Worm (Caenorhabditis elegans) whole organism, L1 larva: Measurements from ENCODE around the gene alh-1.
A peak's percentile ranks its signal among the peaks of the same experiment; 100 is the strongest.

Experiments used
- C16A3.4 ChIP-seq: fragments of 150-350 bp; optimal IDR thresholded peaks from 2 replicates; lab custom pipeline; 2014; ENCODE audit warnings: missing biosample characterization, missing genetic modification characterization
- F16B12.6 ChIP-seq: fragments of 150-350 bp; optimal IDR thresholded peaks from 2 replicates; lab custom pipeline; 2014; ENCODE audit warnings: missing biosample characterization, missing genetic modification characterization
- aly-2 ChIP-seq: fragments of 150-350 bp; optimal IDR thresholded peaks from 2 replicates; lab custom pipeline; 2014; ENCODE audit warnings: missing biosample characterization, missing genetic modification characterization
- blmp-1 ChIP-seq: fragments of 150-350 bp; optimal IDR thresholded peaks from 2 replicates; lab custom pipeline; 2014; ENCODE audit warnings: missing biosample characterization, missing genetic modification characterization
- ceh-82 ChIP-seq, 3 experiments: fragments of 150-350 bp in 1 of 3; sonication (generic microtip) in 2 of 3; optimal IDR thresholded peaks; 2 replicates each; lab custom pipeline; 2014 to 2017; ENCODE audit warnings: missing biosample characterization in 3 of 3, missing genetic modification characterization in 3 of 3
- ceh-90 ChIP-seq: sonication (generic microtip); optimal IDR thresholded peaks from 2 replicates; lab custom pipeline; 2016; ENCODE audit warnings: missing genetic modification characterization, missing compliant biosample characterization
- dpl-1 ChIP-seq, 3 experiments: fragments of 150-350 bp in 2 of 3; sonication (generic microtip) in 1 of 3; optimal IDR thresholded peaks; 2 replicates each; lab custom pipeline; 2014 to 2017; ENCODE audit warnings: missing biosample characterization in 3 of 3, missing genetic modification characterization in 3 of 3, missing genetic modification reagents in 3 of 3
- efl-1 ChIP-seq, 4 experiments: fragments of 150-350 bp; optimal IDR thresholded peaks in 3 of 4; peaks in 1 of 4; 1 replicate in 1 of 4; 2 replicates in 3 of 4; lab custom pipeline; 2014; ENCODE audit warnings: missing biosample characterization in 2 of 4, missing genetic modification characterization in 2 of 4, missing genetic modification reagents in 2 of 4
- elt-3 ChIP-seq, 6 experiments: fragments of 150-350 bp in 1 of 6; sonication (generic microtip); optimal IDR thresholded peaks; 2 replicates each; lab custom pipeline; 2017 to 2018; ENCODE audit warnings: missing biosample characterization in 6 of 6, missing genetic modification characterization in 6 of 6, inconsistent platforms in 1 of 6
- fkh-8 ChIP-seq: sonication (generic microtip); optimal IDR thresholded peaks from 2 replicates; lab custom pipeline; 2016; ENCODE audit warnings: mild to moderate bottlenecking, missing genetic modification characterization, missing compliant biosample characterization
- irx-1 ChIP-seq: sonication (generic microtip); optimal IDR thresholded peaks from 2 replicates; lab custom pipeline; 2016; ENCODE audit warnings: missing genetic modification characterization, missing compliant biosample characterization
- isw-1 ChIP-seq: fragments of 200-800 bp; sonication (Bioruptor generic); IDR thresholded peaks from 2 replicates; pipeline ENCODE4 v1.3.6; 2022; ENCODE audit warnings: missing genetic modification characterization, missing compliant biosample characterization
- lin-13 ChIP-seq: fragments of 150-350 bp; optimal IDR thresholded peaks from 2 replicates; lab custom pipeline; 2014; ENCODE audit warnings: missing biosample characterization, missing genetic modification reagents, missing genetic modification characterization
- lin-14 ChIP-seq: fragments of 200-800 bp; sonication (Bioruptor generic); optimal IDR thresholded peaks from 2 replicates; lab custom pipeline; 2018; ENCODE audit warnings: mild to moderate bottlenecking, missing genetic modification characterization, moderate library complexity, missing compliant biosample characterization
- lin-15B ChIP-seq: fragments of 150-350 bp; sonication (generic microtip); optimal IDR thresholded peaks from 3 replicates; lab custom pipeline; 2014; ENCODE audit warnings: missing biosample characterization, missing genetic modification characterization
- lin-35 ChIP-seq, 2 experiments: fragments of 150-350 bp; optimal IDR thresholded peaks; 2 replicates each; lab custom pipeline; 2014; ENCODE audit warnings: missing biosample characterization in 2 of 2, missing genetic modification characterization in 2 of 2, missing genetic modification reagents in 2 of 2
- lin-39 ChIP-seq: fragments of 150-350 bp; optimal IDR thresholded peaks from 2 replicates; lab custom pipeline; 2014; ENCODE audit warnings: missing biosample characterization, missing genetic modification reagents, missing genetic modification characterization
- lir-3 ChIP-seq: sonication (generic microtip); optimal IDR thresholded peaks from 2 replicates; lab custom pipeline; 2016; ENCODE audit warnings: mild to moderate bottlenecking, missing genetic modification characterization, moderate library complexity, missing compliant biosample characterization; ENCODE audit not compliant: poor library complexity
- lsy-2 ChIP-seq, 2 experiments: fragments of 150-350 bp; optimal IDR thresholded peaks; 2 replicates each; lab custom pipeline; 2014; ENCODE audit warnings: missing biosample characterization in 2 of 2, missing genetic modification characterization in 2 of 2
- mep-1 ChIP-seq: fragments of 150-350 bp; optimal IDR thresholded peaks from 2 replicates; lab custom pipeline; 2014; ENCODE audit warnings: missing biosample characterization, missing genetic modification characterization
- nhr-11 ChIP-seq: fragments of 150-350 bp; optimal IDR thresholded peaks from 2 replicates; lab custom pipeline; 2014; ENCODE audit warnings: missing biosample characterization, missing genetic modification characterization
- nhr-12 ChIP-seq: sonication (generic microtip); optimal IDR thresholded peaks from 2 replicates; lab custom pipeline; 2017; ENCODE audit warnings: missing biosample characterization, missing genetic modification characterization
- nhr-19 ChIP-seq: fragments of 200-800 bp; sonication (Bioruptor generic); conservative IDR thresholded peaks from 2 replicates; pipeline ENCODE4 v1.3.6; 2022; ENCODE audit warnings: missing genetic modification characterization, missing compliant biosample characterization
- nhr-20 ChIP-seq: sonication (generic microtip); optimal IDR thresholded peaks from 2 replicates; lab custom pipeline; 2016; ENCODE audit warnings: mild to moderate bottlenecking, missing genetic modification characterization, missing compliant biosample characterization
- nhr-28 ChIP-seq: fragments of 150-350 bp; optimal IDR thresholded peaks from 2 replicates; lab custom pipeline; 2014; ENCODE audit warnings: missing biosample characterization, missing genetic modification characterization
- nhr-47 ChIP-seq: sonication (generic microtip); optimal IDR thresholded peaks from 2 replicates; lab custom pipeline; 2016; ENCODE audit warnings: mild to moderate bottlenecking, missing genetic modification characterization, moderate library complexity, missing compliant biosample characterization
- nhr-71 ChIP-seq: sonication (generic microtip); optimal IDR thresholded peaks from 2 replicates; lab custom pipeline; 2016; ENCODE audit warnings: mild to moderate bottlenecking, missing genetic modification characterization, moderate library complexity, missing compliant biosample characterization
- nhr-77 ChIP-seq: fragments of 150-350 bp; optimal IDR thresholded peaks from 2 replicates; lab custom pipeline; 2014; ENCODE audit warnings: missing biosample characterization, missing genetic modification characterization
- nhr-84 ChIP-seq: sonication (generic microtip); optimal IDR thresholded peaks from 2 replicates; lab custom pipeline; 2017; ENCODE audit warnings: missing biosample characterization, missing genetic modification characterization
- nhr-85 ChIP-seq: sonication (generic microtip); peaks from one replicate; lab custom pipeline; 2016; ENCODE audit warnings: missing genetic modification characterization, inconsistent platforms, missing compliant biosample characterization
- nhr-90 ChIP-seq: sonication (generic microtip); optimal IDR thresholded peaks from 2 replicates; lab custom pipeline; 2016; ENCODE audit warnings: mild to moderate bottlenecking, missing genetic modification characterization, missing compliant biosample characterization; ENCODE audit not compliant: poor library complexity
- pag-3 ChIP-seq: sonication (generic microtip); optimal IDR thresholded peaks from 2 replicates; lab custom pipeline; 2017; ENCODE audit warnings: missing genetic modification characterization, mild to moderate bottlenecking, missing compliant biosample characterization, antibody characterized with exemption, borderline replicate concordance; ENCODE audit not compliant: insufficient read depth
- rnt-1 ChIP-seq: sonication (generic microtip); optimal IDR thresholded peaks from 2 replicates; lab custom pipeline; 2016; ENCODE audit warnings: mild to moderate bottlenecking, missing genetic modification characterization, moderate library complexity, missing compliant biosample characterization
- skn-1 ChIP-seq: fragments of 150-350 bp; optimal IDR thresholded peaks from 2 replicates; lab custom pipeline; 2014; ENCODE audit warnings: missing biosample characterization, missing genetic modification characterization
- snpc-4 ChIP-seq: fragments of 150-350 bp; optimal IDR thresholded peaks from 2 replicates; lab custom pipeline; 2014; ENCODE audit warnings: missing biosample characterization, missing genetic modification characterization
- snu-23 ChIP-seq: sonication (generic microtip); optimal IDR thresholded peaks from 2 replicates; lab custom pipeline; 2016; ENCODE audit warnings: missing genetic modification characterization, missing compliant biosample characterization
- sox-4 ChIP-seq: sonication (generic microtip); optimal IDR thresholded peaks from 2 replicates; lab custom pipeline; 2016; ENCODE audit warnings: missing genetic modification characterization, missing compliant biosample characterization
- swsn-7 ChIP-seq: sonication (generic microtip); optimal IDR thresholded peaks from 2 replicates; lab custom pipeline; 2016; ENCODE audit warnings: missing genetic modification characterization, missing compliant biosample characterization
- tbx-2 ChIP-seq: sonication (generic microtip); optimal IDR thresholded peaks from 2 replicates; lab custom pipeline; 2016; ENCODE audit warnings: missing genetic modification characterization, missing compliant biosample characterization
- unc-130 ChIP-seq: fragments of 150-350 bp; optimal IDR thresholded peaks from 2 replicates; lab custom pipeline; 2017; ENCODE audit warnings: missing biosample characterization, missing genetic modification characterization, inconsistent platforms
- vab-15 ChIP-seq: sonication (generic microtip); optimal IDR thresholded peaks from 2 replicates; lab custom pipeline; 2017; ENCODE audit warnings: missing genotype, mild to moderate bottlenecking, missing genetic modification characterization, missing compliant biosample characterization
- xbp-1 ChIP-seq: sonication (generic microtip); optimal IDR thresholded peaks from 2 replicates; lab custom pipeline; 2016; ENCODE audit warnings: missing genetic modification characterization, missing compliant biosample characterization
- ztf-11 ChIP-seq, 2 experiments: sonication (generic microtip); optimal IDR thresholded peaks; 2 replicates each; lab custom pipeline; 2016 to 2017; ENCODE audit warnings: missing genetic modification characterization in 2 of 2, missing biosample characterization in 1 of 2, missing compliant biosample characterization in 1 of 2

alh-1 gene

DNA sequence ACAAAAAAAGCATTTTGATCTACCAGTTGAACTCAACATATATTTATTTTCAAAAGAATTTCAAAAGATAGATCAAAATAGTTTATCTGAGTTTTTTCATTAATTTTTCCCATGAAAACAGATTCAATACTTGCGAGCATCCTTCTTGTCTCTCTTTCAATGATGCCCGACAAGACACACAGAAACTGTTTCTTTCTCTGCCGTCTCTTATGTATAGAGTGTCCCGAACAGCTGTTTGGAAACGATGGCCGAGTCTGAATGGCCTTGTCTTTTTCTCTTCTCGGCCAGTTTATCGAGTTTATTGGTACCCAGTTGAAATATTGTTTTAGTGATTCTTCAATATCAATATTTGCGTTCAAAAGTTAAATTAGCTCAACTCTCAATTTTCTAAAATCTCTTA, 31.2 kb downstream of the alh-1 start:
- TF ChIP-seq unc-130 (tag; lab: Kevin White, UChicago) (no peak), ztf-11 (tag; optimal IDR thresholded peaks at IDR 0.05; lab: Kevin White, UChicago) (peak in 1 of 2 experiments; percentile 1), nhr-28 (tag; lab: Kevin White, UChicago) (no peak), aly-2 (tag; lab: Kevin White, UChicago) (no peak), snpc-4 (tag; lab: Kevin White, UChicago) (peak; percentile 43), isw-1 (peak; percentile 40; the same call in 1 of the 2 replicates), nhr-20 (tag; lab: Kevin White, UChicago) (peak; percentile 74), rnt-1 (tag; lab: Kevin White, UChicago) (peak; percentile 95), blmp-1 (peak; percentile 3), lin-39 (tag; lab: Kevin White, UChicago) (no peak), xbp-1 (peak; percentile 43), lin-13 (GFP tag; lab: Kevin White, UChicago) (peak; percentile 13), lin-15B (tag; lab: Kevin White, UChicago) (peak; percentile 46), skn-1 (tag; lab: Kevin White, UChicago) (no peak), nhr-85 (peak; percentile 54), efl-1 (optimal IDR thresholded peaks at IDR 0.05; lab: Kevin White, UChicago) (peak; percentile 76 to 80), efl-1 (GFP tag; optimal IDR thresholded peaks at IDR 0.05 in 1 of 2; lab: Kevin White, UChicago) (peak; percentile 71 to 94), nhr-12 (tag; lab: Kevin White, UChicago) (no peak), lin-35 (GFP tag; optimal IDR thresholded peaks at IDR 0.05; lab: Kevin White, UChicago) (peak; percentile 65 to 66), F16B12.6 (tag; lab: Kevin White, UChicago) (peak; percentile 9), elt-3 (tag; optimal IDR thresholded peaks at IDR 0.05; lab: Kevin White, UChicago) (no peak), nhr-84 (tag; lab: Kevin White, UChicago) (no peak), nhr-19 (GFP tag; lab: Robert Waterston, UW) (peak; percentile 63), lin-14 (GFP tag; lab: Kevin White, UChicago) (peak; percentile 90), nhr-47 (no peak), lsy-2 (tag; optimal IDR thresholded peaks at IDR 0.05; lab: Kevin White, UChicago) (peak; percentile 72 to 78), nhr-90 (tag; lab: Kevin White, UChicago) (peak; percentile 57), nhr-77 (tag; lab: Kevin White, UChicago) (peak; percentile 25), swsn-7 (tag; lab: Kevin White, UChicago) (peak; percentile 52), vab-15 (tag; lab: Kevin White, UChicago) (no peak), tbx-2 (tag; lab: Kevin White, UChicago) (peak; percentile 65), lir-3 (tag; lab: Kevin White, UChicago) (peak; percentile 85), ceh-90 (tag; lab: Kevin White, UChicago) (peak; percentile 59), ceh-82 (tag; optimal IDR thresholded peaks at IDR 0.05; lab: Kevin White, UChicago) (peak; percentile 29 to 77 (median 46)), snu-23 (GFP tag; lab: Kevin White, UChicago) (peak; percentile 77), C16A3.4 (peak; percentile 36), fkh-8 (tag; lab: Kevin White, UChicago) (peak; percentile 40), nhr-71 (peak; percentile 86), dpl-1 (GFP tag; optimal IDR thresholded peaks at IDR 0.05; lab: Kevin White, UChicago) (peak; percentile 55 to 69 (median 68)), pag-3 (tag; lab: Kevin White, UChicago) (no peak), mep-1 (tag; lab: Kevin White, UChicago) (peak; percentile 73), sox-4 (tag; lab: Kevin White, UChicago) (peak; percentile 36), irx-1 (peak; percentile 36), nhr-11 (tag; lab: Kevin White, UChicago) (no peak)
- TF ChIP-seq, all 84 proteins: peak for 31
